Fruit fly (Drosophila melanogaster) whole organism, prepupa: ENCODE data around the gene MsrA.

Experiments
- CG7368 ChIP-seq: fragments of 200-800 bp; sonication (Bioruptor generic); optimal IDR thresholded peaks from 3 replicates; lab custom pipeline; 2016; ENCODE audit warnings: missing biosample characterization, missing genetic modification characterization
- Eip78C ChIP-seq: fragments of 200-800 bp; sonication (Bioruptor generic); peaks from one replicate; lab custom pipeline; 2016; ENCODE audit warnings: missing biosample characterization, missing genetic modification characterization

MsrA gene

DNA sequence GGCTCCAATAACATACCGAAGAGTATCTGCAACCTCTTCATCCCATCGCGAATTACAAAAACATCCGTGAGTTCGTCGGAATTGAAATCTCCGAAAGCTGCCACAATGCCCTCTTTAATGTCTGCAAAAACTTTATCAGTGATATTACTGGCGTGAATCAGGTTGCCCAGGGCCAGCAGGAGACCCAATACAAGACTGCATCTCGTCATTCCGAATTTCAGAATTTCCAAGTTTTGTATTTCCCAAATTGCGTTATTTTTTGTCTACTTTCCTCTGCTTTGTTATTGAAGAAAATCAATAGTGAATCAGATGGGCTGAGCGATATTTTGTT is 51.8 kb downstream of the MsrA start:
- TF ChIP-seq CG7368 (GFP tag; lab: Kevin White, UChicago) (no peak), Eip78C (GFP tag; lab: Kevin White, UChicago) (peak; percentile 17)
